Worm (Caenorhabditis elegans): ENCODE data around the gene M01H9.3.

DNA sequence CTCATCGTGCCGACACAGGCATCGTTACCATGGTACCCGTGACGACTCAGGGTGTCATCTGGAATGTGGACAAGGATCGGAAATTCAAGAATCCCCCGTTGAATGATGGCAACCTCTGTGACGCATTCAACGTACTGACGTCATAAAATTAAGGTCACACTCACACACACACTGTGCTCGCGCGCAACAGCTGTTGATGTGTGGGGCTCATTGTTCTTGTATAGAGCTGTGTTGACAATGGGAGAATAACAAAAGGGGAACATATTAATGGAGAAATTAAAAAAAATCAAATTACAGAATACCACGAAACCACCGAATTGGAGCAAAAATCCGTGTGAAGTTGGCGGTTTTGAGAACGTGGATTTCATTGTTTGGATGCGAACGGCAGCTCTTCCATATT lies 28.5 kb downstream of the M01H9.3 start:
- no peak for TF ChIP-seq nhr-76 (tag; optimal IDR thresholded peaks at IDR 0.05)
- TF ChIP-seq ceh-82 (tag; optimal IDR thresholded peaks at IDR 0.05), result no peak
- no peak for TF ChIP-seq lir-3 (tag; optimal IDR thresholded peaks at IDR 0.05; ENCODE audit: poor library complexity)
- no peak for TF ChIP-seq mdl-1 (tag; optimal IDR thresholded peaks at IDR 0.05)
